Fruit fly (Drosophila melanogaster): ENCODE data around the gene Arts.

The Arts gene

dm6 chr3L:16653679-16654078, 51.0 kb downstream of the Arts start:
- TF ChIP-seq CG34367 (tag; optimal IDR thresholded peaks at IDR 0.05) (no peak), CG10348 (GFP tag; IDR thresholded peaks at IDR 0.05) (no peak), CG8159 (tag; optimal IDR thresholded peaks at IDR 0.05) (no peak), rn (GFP tag; IDR thresholded peaks at IDR 0.05) (no peak), CG14655 (GFP tag; optimal IDR thresholded peaks at IDR 0.05) (no peak), CG32121 (GFP tag; IDR thresholded peaks at IDR 0.05) (no peak), fd96Ca (GFP tag; IDR thresholded peaks at IDR 0.05) (no peak), CG17806 (tag; optimal IDR thresholded peaks at IDR 0.05) (no peak)

dm6 chr3L:16657014-16657413, 54.4 kb downstream of the Arts start:
- TF ChIP-seq CG14655 (GFP tag; optimal IDR thresholded peaks at IDR 0.05) (peak; percentile 68), CG17806 (tag; optimal IDR thresholded peaks at IDR 0.05) (peak; percentile 25), CG8301 (tag; optimal IDR thresholded peaks at IDR 0.05) (peak; percentile 55), CG10348 (GFP tag; IDR thresholded peaks at IDR 0.05) (no peak), CG9948 (tag; optimal IDR thresholded peaks at IDR 0.05) (peak; percentile 58), fd96Ca (GFP tag; IDR thresholded peaks at IDR 0.05) (peak; percentile 11; the same call in 1 of the 3 replicates), CG8159 (tag; optimal IDR thresholded peaks at IDR 0.05) (peak; percentile 51), CG34367 (tag; optimal IDR thresholded peaks at IDR 0.05) (peak; percentile 6), CG15710 (tag; optimal IDR thresholded peaks at IDR 0.05) (peak; percentile 21), CG4496 (GFP tag; IDR thresholded peaks at IDR 0.05) (no peak)

Measured in whole organism, pupa.